ENCODE assay signal across 2 worm cellular contexts in genomic region chrII:11646276-11646797, ce11.
A peak's percentile ranks its signal among the peaks of the same experiment; 100 is the strongest.
TF ChIP-seq lines count a peak whose summit lies in the region.

ghi-1 (plus strand) TSS chrII:11646747.

TF ChIP-seq in whole organism, L1 larva, 84 proteins besides CTCF, POLR2A, EP300 and RAD21 (continued from another document):
- TF ChIP-seq mdl-1 (tag; optimal IDR thresholded peaks at IDR 0.05; lab: Kevin White, UChicago) (peak in 1 of 2 experiments; percentile 29), sptf-1 (tag; optimal IDR thresholded peaks at IDR 0.05; lab: Kevin White, UChicago) (no peak), hlh-4 (tag; optimal IDR thresholded peaks at IDR 0.05; lab: Kevin White, UChicago) (no peak), grh-1 (GFP tag; IDR thresholded peaks at IDR 0.05; lab: Robert Waterston, UW) (no peak), nhr-20 (tag; optimal IDR thresholded peaks at IDR 0.05; lab: Kevin White, UChicago) (peak; percentile 3), egl-27 (tag; optimal IDR thresholded peaks at IDR 0.05; lab: Kevin White, UChicago) (no peak), unc-130 (tag; optimal IDR thresholded peaks at IDR 0.05; lab: Kevin White, UChicago) (no peak), lin-39 (tag; optimal IDR thresholded peaks at IDR 0.05; lab: Kevin White, UChicago) (no peak), nhr-11 (tag; optimal IDR thresholded peaks at IDR 0.05; lab: Kevin White, UChicago) (no peak), F16B12.6 (tag; optimal IDR thresholded peaks at IDR 0.05; lab: Kevin White, UChicago) (no peak), elt-2 (tag; optimal IDR thresholded peaks at IDR 0.05; lab: Kevin White, UChicago) (peak; percentile 44), mef-2 (tag; optimal IDR thresholded peaks at IDR 0.05; lab: Kevin White, UChicago) (no peak), nhr-19 (GFP tag; conservative IDR thresholded peaks at IDR 0.05; lab: Robert Waterston, UW) (no peak), efl-1 (optimal IDR thresholded peaks at IDR 0.05; lab: Kevin White, UChicago) (no peak), efl-1 (GFP tag; optimal IDR thresholded peaks at IDR 0.05 in 1 of 2; lab: Kevin White, UChicago) (peak in 1 of 2 experiments; percentile 91), lin-14 (GFP tag; optimal IDR thresholded peaks at IDR 0.05; lab: Kevin White, UChicago) (peak; percentile 12), zip-4 (GFP tag; optimal IDR thresholded peaks at IDR 0.05; lab: Kevin White, UChicago) (no peak), nhr-237 (tag; optimal IDR thresholded peaks at IDR 0.05; lab: Kevin White, UChicago) (no peak), ztf-11 (tag; optimal IDR thresholded peaks at IDR 0.05; lab: Kevin White, UChicago) (no peak), C04F5.9 (tag; optimal IDR thresholded peaks at IDR 0.05; lab: Kevin White, UChicago) (no peak), ztf-4 (tag; optimal IDR thresholded peaks at IDR 0.05; lab: Kevin White, UChicago) (no peak), ets-5 (GFP tag; IDR thresholded peaks at IDR 0.05; lab: Robert Waterston, UW) (no peak), nhr-85 (tag; lab: Kevin White, UChicago) (peak; percentile 76), skn-1 (tag; optimal IDR thresholded peaks at IDR 0.05; lab: Kevin White, UChicago) (peak; percentile 10), snu-23 (GFP tag; optimal IDR thresholded peaks at IDR 0.05; lab: Kevin White, UChicago) (peak; percentile 16), lsy-2 (tag; optimal IDR thresholded peaks at IDR 0.05; lab: Kevin White, UChicago) (peak in 1 of 2 experiments; percentile 53), isw-1 (GFP tag; IDR thresholded peaks at IDR 0.05; lab: Robert Waterston, UW) (no peak), blmp-1 (tag; optimal IDR thresholded peaks at IDR 0.05; lab: Kevin White, UChicago) (no peak)

TF ChIP-seq in whole organism, L4 larva, 104 proteins besides CTCF, POLR2A, EP300 and RAD21 (continued from another document):
- TF ChIP-seq mep-1 (tag; optimal IDR thresholded peaks at IDR 0.05; lab: Kevin White, UChicago), result no peak
- TF ChIP-seq ceh-32 (tag; optimal IDR thresholded peaks at IDR 0.05; lab: Kevin White, UChicago; ENCODE audit: poor library complexity), result no peak
- 0 out of 2 replicates have a peak, but pooled peaks have one; percentile 17 for TF ChIP-seq php-3 (GFP tag; IDR thresholded peaks at IDR 0.05; lab: Robert Waterston, UW)
- TF ChIP-seq lin-15B (tag; optimal IDR thresholded peaks at IDR 0.05; lab: Kevin White, UChicago), result no peak
- TF ChIP-seq madf-9 (GFP tag; conservative IDR thresholded peaks at IDR 0.05; lab: Robert Waterston, UW), result no peak
- TF ChIP-seq nhr-41 (GFP tag; IDR thresholded peaks at IDR 0.05; lab: Robert Waterston, UW), result no peak
- no peak for TF ChIP-seq tag-97 (GFP tag; IDR thresholded peaks at IDR 0.05; lab: Robert Waterston, UW)
- TF ChIP-seq dve-1 (tag; optimal IDR thresholded peaks at IDR 0.05; lab: Kevin White, UChicago; ENCODE audit: insufficient read depth), result peak; percentile 6
- peak; percentile 45 for TF ChIP-seq nhr-28 (tag; optimal IDR thresholded peaks at IDR 0.05; lab: Kevin White, UChicago)
- no peak for TF ChIP-seq ztf-11 (tag; optimal IDR thresholded peaks at IDR 0.05; lab: Kevin White, UChicago)
- TF ChIP-seq mxl-3 (GFP tag; optimal IDR thresholded peaks at IDR 0.05; lab: Kevin White, UChicago), result peak; percentile 11
- no peak for TF ChIP-seq nhr-42 (GFP tag; IDR thresholded peaks at IDR 0.05; lab: Robert Waterston, UW)
- no peak for TF ChIP-seq ZK337.2 (GFP tag; IDR thresholded peaks at IDR 0.05; lab: Robert Waterston, UW)
- no peak for TF ChIP-seq pha-4 (GFP tag; IDR thresholded peaks at IDR 0.05; lab: Robert Waterston, UW)
- no peak for TF ChIP-seq pha-4 (tag; optimal IDR thresholded peaks at IDR 0.05; lab: Kevin White, UChicago)
- TF ChIP-seq ceh-82 (tag; optimal IDR thresholded peaks at IDR 0.05; lab: Kevin White, UChicago), result no peak
- no peak for TF ChIP-seq ceh-20 (GFP tag; IDR thresholded peaks at IDR 0.05; lab: Robert Waterston, UW)
- peak; percentile 14 for TF ChIP-seq mes-2 (tag; optimal IDR thresholded peaks at IDR 0.05; lab: Kevin White, UChicago; ENCODE audit: poor library complexity, severe bottlenecking)
- TF ChIP-seq lin-1 (GFP tag; IDR thresholded peaks at IDR 0.05; lab: Robert Waterston, UW), result no peak
- TF ChIP-seq zip-11 (GFP tag; IDR thresholded peaks at IDR 0.05; lab: Robert Waterston, UW), result no peak
- no peak for TF ChIP-seq dpl-1 (GFP tag; optimal IDR thresholded peaks at IDR 0.05; lab: Kevin White, UChicago)
- TF ChIP-seq ztf-7 (tag; optimal IDR thresholded peaks at IDR 0.05; lab: Kevin White, UChicago), result no peak
- TF ChIP-seq unc-39 (tag; optimal IDR thresholded peaks at IDR 0.05; lab: Kevin White, UChicago), result no peak
- TF ChIP-seq attf-4 (tag; optimal IDR thresholded peaks at IDR 0.05; lab: Kevin White, UChicago), result no peak
- no peak for TF ChIP-seq saeg-2 (GFP tag; IDR thresholded peaks at IDR 0.05; lab: Robert Waterston, UW)
- no peak for TF ChIP-seq nhr-48 (tag; optimal IDR thresholded peaks at IDR 0.05; lab: Kevin White, UChicago)
- no peak for TF ChIP-seq daf-16 (GFP tag; optimal IDR thresholded peaks at IDR 0.05; lab: Kevin White, UChicago)
- peak; percentile 18 for TF ChIP-seq daf-16 (tag; optimal IDR thresholded peaks at IDR 0.05; lab: Kevin White, UChicago)
- no peak for TF ChIP-seq zip-2 (tag; optimal IDR thresholded peaks at IDR 0.05; lab: Kevin White, UChicago)
- TF ChIP-seq T26A8.4 (GFP tag; IDR thresholded peaks at IDR 0.05; lab: Robert Waterston, UW), result no peak
- no peak for TF ChIP-seq set-16 (GFP tag; IDR thresholded peaks at IDR 0.05; lab: Robert Waterston, UW)
- TF ChIP-seq hlh-11 (tag; optimal IDR thresholded peaks at IDR 0.05; lab: Kevin White, UChicago), result peak; percentile 34
- no peak for TF ChIP-seq ama-1 (optimal IDR thresholded peaks at IDR 0.05; lab: Kevin White, UChicago)
- no peak for TF ChIP-seq R02D3.7 (tag; optimal IDR thresholded peaks at IDR 0.05; lab: Kevin White, UChicago)
- TF ChIP-seq mxl-2 (GFP tag; conservative IDR thresholded peaks at IDR 0.05; lab: Robert Waterston, UW), result no peak
- TF ChIP-seq Y5F2A.4 (GFP tag; optimal IDR thresholded peaks at IDR 0.05; lab: Kevin White, UChicago), result no peak
- TF ChIP-seq nhr-76 (tag; optimal IDR thresholded peaks at IDR 0.05; lab: Kevin White, UChicago), result no peak
- TF ChIP-seq pqm-1 (tag; optimal IDR thresholded peaks at IDR 0.05; lab: Kevin White, UChicago), result peak; percentile 40
- no peak for TF ChIP-seq Y48G9A.11 (GFP tag; IDR thresholded peaks at IDR 0.05; lab: Robert Waterston, UW)
- no peak for TF ChIP-seq F10B5.3 (tag; optimal IDR thresholded peaks at IDR 0.05; lab: Kevin White, UChicago)
- TF ChIP-seq tra-1 (GFP tag; IDR thresholded peaks at IDR 0.05; lab: Robert Waterston, UW), result no peak
- TF ChIP-seq daf-8 (GFP tag; IDR thresholded peaks at IDR 0.05; lab: Robert Waterston, UW), result no peak
TF ChIP-seq in whole organism, L4 larva: peak in this region for 12.
